Fruit fly (Drosophila melanogaster) whole organism: Measurements from ENCODE around the gene CG14971.

Experiments used
- CG8478 ChIP-seq: fragments of >200 bp; optimal IDR thresholded peaks from 2 replicates; lab custom pipeline; 2018; ENCODE audit warnings: inconsistent platforms
- Dll ChIP-seq: fragments of >200 bp; optimal IDR thresholded peaks from 2 replicates; lab custom pipeline; 2017
- EcR ChIP-seq, 2 experiments: fragments of >200 bp; optimal IDR thresholded peaks; 2 replicates each; lab custom pipeline; 2017; ENCODE audit warnings: missing biosample characterization in 2 of 2, missing genetic modification characterization in 2 of 2, missing genetic modification reagents in 2 of 2
- pan ChIP-seq: fragments of >200 bp; optimal IDR thresholded peaks from 2 replicates; lab custom pipeline; 2017

DNA sequence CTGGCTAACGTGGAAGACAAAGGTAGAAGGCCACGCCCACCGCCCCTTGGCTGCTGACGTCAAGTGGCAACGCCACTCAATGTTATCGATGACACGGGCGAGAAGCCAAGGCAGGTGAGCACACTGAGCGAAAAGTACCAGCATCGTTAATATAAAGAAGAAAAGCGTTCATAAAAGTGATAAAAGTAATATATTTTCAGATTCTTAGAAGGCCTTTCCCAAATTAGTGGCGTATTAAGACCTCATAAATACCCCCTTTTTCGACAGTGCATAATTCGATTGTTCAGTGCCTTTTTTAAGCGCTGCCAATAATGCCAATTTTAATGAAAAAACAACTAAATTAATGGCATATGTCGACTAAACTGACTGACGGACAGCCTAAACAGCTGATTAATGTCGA is 21.4 kb downstream of the CG14971 start:
- TF ChIP-seq EcR (GFP tag; optimal IDR thresholded peaks at IDR 0.05; lab: Kevin White, UChicago) (no peak), CG8478 (lab: Kevin White, UChicago) (no peak), pan (lab: Kevin White, UChicago) (no peak), Dll (lab: Kevin White, UChicago) (no peak)
